Fruit fly (Drosophila melanogaster): Measurements from ENCODE around the gene tal-3A.
A peak's percentile ranks its signal among the peaks of the same experiment; 100 is the strongest.

The tal-3A gene

dm6 chr3R:13839883-13840412 is 27.0 kb downstream of the tal-3A start, which contains the start of gene CG31495 (continued):
- TF ChIP-seq CG31441 (GFP tag; IDR thresholded peaks at IDR 0.05) (0 out of 2 replicates have a peak, but pooled peaks have one; percentile 11), CG17829 (tag; optimal IDR thresholded peaks at IDR 0.05) (peak; percentile 4), bbx (GFP tag; IDR thresholded peaks at IDR 0.05; ENCODE audit: partially characterized antibody) (peak; percentile 43), E2f2 (GFP tag; IDR thresholded peaks at IDR 0.05) (peak; percentile 81), D (optimal IDR thresholded peaks at IDR 0.05) (no peak), D (GFP tag; optimal IDR thresholded peaks at IDR 0.05) (no peak), CG4617 (GFP tag; optimal IDR thresholded peaks at IDR 0.05; ENCODE audit: borderline replicate concordance) (peak; percentile 17), CG6791 (GFP tag; IDR thresholded peaks at IDR 0.05; ENCODE audit: partially characterized antibody) (peak; percentile 62; the same call in 1 of the 3 replicates), CG3847 (GFP tag; IDR thresholded peaks at IDR 0.05) (peak; percentile 59), CG2199 (GFP tag; IDR thresholded peaks at IDR 0.05) (no peak), E2f1 (GFP tag; IDR thresholded peaks at IDR 0.05) (no peak), Dp (GFP tag; optimal IDR thresholded peaks at IDR 0.05) (peak; percentile 76), CG10979 (tag; optimal IDR thresholded peaks at IDR 0.05) (no peak), CG13287 (GFP tag; IDR thresholded peaks at IDR 0.05; ENCODE audit: partially characterized antibody) (peak; percentile 54), Dref (GFP tag; IDR thresholded peaks at IDR 0.05) (peak; percentile 61), Doc3 (GFP tag; IDR thresholded peaks at IDR 0.05; ENCODE audit: partially characterized antibody) (0 out of 3 replicates have a peak, but pooled peaks have one; percentile 45), CG7556 (GFP tag; optimal IDR thresholded peaks at IDR 0.05) (no peak), Chrac-16 (GFP tag; optimal IDR thresholded peaks at IDR 0.05) (peak; percentile 35), CG7357 (GFP tag; IDR thresholded peaks at IDR 0.05) (peak; percentile 95), GATAe (GFP tag; conservative IDR thresholded peaks at IDR 0.05) (peak; percentile 62), CG9932 (GFP tag; IDR thresholded peaks at IDR 0.05) (peak; percentile 60), knrl (GFP tag; IDR thresholded peaks at IDR 0.05; ENCODE audit: partially characterized antibody) (0 out of 3 replicates have a peak, but pooled peaks have one; percentile 39), HLH4C (GFP tag; IDR thresholded peaks at IDR 0.05; ENCODE audit: partially characterized antibody) (peak; percentile 74), CG30020 (tag; optimal IDR thresholded peaks at IDR 0.05) (peak; percentile 85), YL-1 (GFP tag; optimal IDR thresholded peaks at IDR 0.05) (peak; percentile 8), trh (GFP tag; optimal IDR thresholded peaks at IDR 0.05) (no peak), sens (GFP tag) (peak; percentile 70), Abd-B (GFP tag; optimal IDR thresholded peaks at IDR 0.05) (peak; percentile 57), CG14860 (GFP tag; IDR thresholded peaks at IDR 0.05; ENCODE audit: partially characterized antibody) (peak; percentile 64; the same call in 2 of the 3 replicates), inv (GFP tag; IDR thresholded peaks at IDR 0.05; ENCODE audit: partially characterized antibody) (peak; percentile 38; the same call in 1 of the 2 replicates), Nf-YA (GFP tag; IDR thresholded peaks at IDR 0.05) (no peak), Eip74EF (GFP tag; optimal IDR thresholded peaks at IDR 0.05) (peak in 1 of 2 experiments; percentile 82), chif (GFP tag; optimal IDR thresholded peaks at IDR 0.05) (peak in 1 of 2 experiments; percentile 4), CG2129 (GFP tag; IDR thresholded peaks at IDR 0.05; ENCODE audit: partially characterized antibody) (no peak), D19A (tag; optimal IDR thresholded peaks at IDR 0.05) (no peak), lilli (GFP tag; optimal IDR thresholded peaks at IDR 0.05) (peak; percentile 42), Doc2 (GFP tag; IDR thresholded peaks at IDR 0.05) (no peak), CG16813 (GFP tag; IDR thresholded peaks at IDR 0.05; ENCODE audit: partially characterized antibody) (peak; percentile 58), hkb (optimal IDR thresholded peaks at IDR 0.05) (no peak), hkb (GFP tag; IDR thresholded peaks at IDR 0.05) (0 out of 2 replicates have a peak, but pooled peaks have one; percentile 9), Ptx1 (GFP tag; IDR thresholded peaks at IDR 0.05) (no peak), dpn (GFP tag; optimal IDR thresholded peaks at IDR 0.05) (peak in 1 of 2 experiments; percentile 34), sna (GFP tag; IDR thresholded peaks at IDR 0.05; ENCODE audit: partially characterized antibody) (no peak), BEAF-32 (GFP tag; optimal IDR thresholded peaks at IDR 0.05) (peak; percentile 60), amos (GFP tag; IDR thresholded peaks at IDR 0.05; ENCODE audit: partially characterized antibody) (peak; percentile 30; the same call in 1 of the 2 replicates), CG12155 (GFP tag; optimal IDR thresholded peaks at IDR 0.05) (peak; percentile 27), Ets65A (GFP tag) (peak; percentile 84), CG8290 (GFP tag; optimal IDR thresholded peaks at IDR 0.05) (peak; percentile 55), CG8290 (tag; optimal IDR thresholded peaks at IDR 0.05) (no peak)

Measured in whole organism, embryonic.